Worm (Caenorhabditis elegans) whole organism, L4/young adult: Measurements from ENCODE around the gene Y48E1C.1.

Source experiments
- dao-5 ChIP-seq: sonication (generic microtip); optimal IDR thresholded peaks from 2 replicates; lab custom pipeline; 2016; ENCODE audit warnings: missing genotype, missing genetic modification characterization, moderate library complexity, missing compliant biosample characterization
- him-1 ChIP-seq: sonication (generic microtip); optimal IDR thresholded peaks from 2 replicates; lab custom pipeline; 2016; ENCODE audit warnings: missing genotype, missing genetic modification reagents, missing genetic modification characterization, missing compliant biosample characterization

ce11 chrII:13369231-13369630, 45.6 kb upstream of the Y48E1C.1 start, which contains the start of gene Y48C3A.20:
- TF ChIP-seq dao-5 (tag; lab: Kevin White, UChicago) (no peak), him-1 (tag; lab: Kevin White, UChicago) (no peak)
